Worm (Caenorhabditis elegans) whole organism, young adult: ENCODE results near the gene nhr-173.

Experiments used
- D2030.7 ChIP-seq: fragments of 200-800 bp; sonication (Bioruptor generic); IDR thresholded peaks from 2 replicates; pipeline ENCODE4 v1.3.6; 2022; ENCODE audit warnings: missing genetic modification reagents, missing genetic modification characterization, missing compliant biosample characterization
- Y67H2A.10 ChIP-seq: fragments of 200-800 bp; sonication (Bioruptor generic); conservative IDR thresholded peaks from 2 replicates; pipeline ENCODE4 v1.3.6; 2022; ENCODE audit warnings: missing genetic modification reagents, missing genetic modification characterization, missing compliant biosample characterization
- nfyb-1 ChIP-seq: fragments of 200-800 bp; sonication (Bioruptor generic); IDR thresholded peaks from 2 replicates; pipeline ENCODE4 v1.3.6; 2022; ENCODE audit warnings: missing genetic modification reagents, missing genetic modification characterization, missing compliant biosample characterization
- tlf-1 ChIP-seq: fragments of 200-800 bp; sonication (Bioruptor generic); optimal IDR thresholded peaks from 2 replicates; lab custom pipeline; 2018; ENCODE audit warnings: mild to moderate bottlenecking, missing genetic modification characterization, missing compliant biosample characterization
- ztf-28 ChIP-seq: fragments of 200-800 bp; sonication (Bioruptor generic); IDR thresholded peaks from 2 replicates; pipeline ENCODE4 v1.3.6; 2022; ENCODE audit warnings: missing genetic modification reagents, missing genetic modification characterization, missing compliant biosample characterization
- ztf-6 ChIP-seq: fragments of 200-800 bp; sonication (Bioruptor generic); IDR thresholded peaks from 2 replicates; pipeline ENCODE4 v1.3.6; 2022; ENCODE audit warnings: missing genetic modification reagents, missing genetic modification characterization, missing compliant biosample characterization

DNA sequence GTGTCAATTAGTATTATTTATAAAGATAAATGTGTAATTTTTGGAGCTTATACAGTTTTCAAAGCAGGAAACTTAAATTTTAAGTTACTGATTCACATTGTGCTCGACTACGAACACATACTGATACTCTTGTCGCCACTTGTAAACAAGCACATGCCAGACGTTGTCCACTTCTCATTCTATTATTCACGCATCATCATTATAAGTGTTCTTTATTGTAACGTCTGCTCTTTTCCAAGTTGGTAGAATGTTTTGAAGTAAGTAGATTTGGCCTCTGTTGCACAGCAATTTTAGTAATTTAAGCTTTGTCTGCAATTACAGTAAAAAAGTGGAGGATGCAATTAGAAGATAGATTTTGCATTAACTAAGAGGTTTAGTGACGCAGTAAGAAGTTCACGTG, 37.6 kb downstream of the nhr-173 start:
- TF ChIP-seq ztf-28 (no peak), D2030.7 (no peak), ztf-6 (no peak), Y67H2A.10 (GFP tag; lab: Robert Waterston, UW) (no peak), tlf-1 (GFP tag; lab: Kevin White, UChicago) (no peak), nfyb-1 (no peak)
